Fruit fly (Drosophila melanogaster): ENCODE results near the gene CG45012.
A peak's percentile ranks its signal among the peaks of the same experiment; 100 is the strongest.

Gene CG45012

dm6 chr2L:11813665-11814087 lies 20.7 kb upstream of the CG45012 start, which contains the start of gene CycY (continued):
- TF ChIP-seq Side (GFP tag; optimal IDR thresholded peaks at IDR 0.05) (no peak), aop (GFP tag; IDR thresholded peaks at IDR 0.05) (no peak), Lim3 (GFP tag; IDR thresholded peaks at IDR 0.05) (no peak), CG12071 (GFP tag; optimal IDR thresholded peaks at IDR 0.05) (no peak), gem (tag; optimal IDR thresholded peaks at IDR 0.05) (peak; percentile 57), Blimp-1 (GFP tag; optimal IDR thresholded peaks at IDR 0.05) (peak; percentile 19), corto (GFP tag; optimal IDR thresholded peaks at IDR 0.05) (no peak), CG7839 (tag; optimal IDR thresholded peaks at IDR 0.05) (no peak), CG33557 (GFP tag; optimal IDR thresholded peaks at IDR 0.05) (no peak), CG17612 (GFP tag; IDR thresholded peaks at IDR 0.05) (no peak), CG12299 (tag; optimal IDR thresholded peaks at IDR 0.05) (no peak), fd64A (GFP tag; optimal IDR thresholded peaks at IDR 0.05) (no peak), H2.0 (GFP tag; IDR thresholded peaks at IDR 0.05) (no peak), CG4424 (GFP tag; optimal IDR thresholded peaks at IDR 0.05) (peak; percentile 19), HLH3B (GFP tag; IDR thresholded peaks at IDR 0.05) (no peak), CG7963 (GFP tag; IDR thresholded peaks at IDR 0.05; ENCODE audit: partially characterized antibody) (0 out of 3 replicates have a peak, but pooled peaks have one; percentile 21), CG34376 (GFP tag; optimal IDR thresholded peaks at IDR 0.05) (no peak), ase (GFP tag; IDR thresholded peaks at IDR 0.05) (no peak), otp (GFP tag; IDR thresholded peaks at IDR 0.05) (no peak), Hey (tag; optimal IDR thresholded peaks at IDR 0.05) (no peak), CG4854 (GFP tag; optimal IDR thresholded peaks at IDR 0.05) (no peak), CG4360 (GFP tag; IDR thresholded peaks at IDR 0.05) (no peak), HmgD (GFP tag; optimal IDR thresholded peaks at IDR 0.05) (no peak), CG12942 (GFP tag; optimal IDR thresholded peaks at IDR 0.05) (no peak), ken (GFP tag; IDR thresholded peaks at IDR 0.05) (no peak), E2f2 (GFP tag; IDR thresholded peaks at IDR 0.05) (peak; percentile 94), sob (GFP tag; IDR thresholded peaks at IDR 0.05) (no peak), Vsx1 (GFP tag; optimal IDR thresholded peaks at IDR 0.05) (peak; percentile 5), eyg (GFP tag; optimal IDR thresholded peaks at IDR 0.05) (no peak), dm (GFP tag; optimal IDR thresholded peaks at IDR 0.05) (no peak), CG12391 (tag; optimal IDR thresholded peaks at IDR 0.05) (peak; percentile 80), CG2202 (tag; optimal IDR thresholded peaks at IDR 0.05) (no peak), so (GFP tag; IDR thresholded peaks at IDR 0.05) (no peak), Dip2 (GFP tag; IDR thresholded peaks at IDR 0.05) (no peak), Meics (GFP tag; optimal IDR thresholded peaks at IDR 0.05) (no peak), CG1647 (GFP tag; optimal IDR thresholded peaks at IDR 0.05) (no peak), CrebB (tag; optimal IDR thresholded peaks at IDR 0.05) (no peak), CG4282 (GFP tag; optimal IDR thresholded peaks at IDR 0.05) (no peak), caup (GFP tag; optimal IDR thresholded peaks at IDR 0.05; ENCODE audit: severe bottlenecking) (no peak), CG15269 (tag; optimal IDR thresholded peaks at IDR 0.05) (no peak), Scr (GFP tag; IDR thresholded peaks at IDR 0.05; ENCODE audit: partially characterized antibody) (peak; percentile 79), CG12769 (tag; optimal IDR thresholded peaks at IDR 0.05) (no peak), Myb (GFP tag; optimal IDR thresholded peaks at IDR 0.05) (no peak), hb (GFP tag; IDR thresholded peaks at IDR 0.05; ENCODE audit: partially characterized antibody) (no peak), luna (GFP tag; optimal IDR thresholded peaks at IDR 0.05) (no peak), Dref (GFP tag; IDR thresholded peaks at IDR 0.05) (peak; percentile 64), CG16813 (GFP tag; IDR thresholded peaks at IDR 0.05; ENCODE audit: partially characterized antibody) (peak; percentile 64), CG9727 (GFP tag; optimal IDR thresholded peaks at IDR 0.05) (peak; percentile 27), org-1 (GFP tag; optimal IDR thresholded peaks at IDR 0.05) (no peak), CG15011 (GFP tag; optimal IDR thresholded peaks at IDR 0.05) (no peak), fd3F (GFP tag; optimal IDR thresholded peaks at IDR 0.05) (no peak), CG12744 (GFP tag; optimal IDR thresholded peaks at IDR 0.05) (no peak)

Measured in whole organism, embryonic.